Worm (Caenorhabditis elegans): ENCODE results near the gene F58B3.4.

The F58B3.4 gene

ce11 chrIV:11586484-11586883 is 45.2 kb downstream of the F58B3.4 start:
- TF ChIP-seq klf-2 (GFP tag; conservative IDR thresholded peaks at IDR 0.05) = no peak
- no peak for TF ChIP-seq flt-1 (GFP tag; IDR thresholded peaks at IDR 0.05)
- no peak for TF ChIP-seq ztf-29 (GFP tag; IDR thresholded peaks at IDR 0.05)
- TF ChIP-seq ztf-23 (GFP tag; IDR thresholded peaks at IDR 0.05) = no peak
- TF ChIP-seq tab-1 (GFP tag; IDR thresholded peaks at IDR 0.05) = no peak
- TF ChIP-seq ref-1 (GFP tag; conservative IDR thresholded peaks at IDR 0.05) = no peak
- no peak for TF ChIP-seq T22C8.4 (GFP tag; IDR thresholded peaks at IDR 0.05)
- no peak for TF ChIP-seq cog-1 (tag; optimal IDR thresholded peaks at IDR 0.05)

DNA sequence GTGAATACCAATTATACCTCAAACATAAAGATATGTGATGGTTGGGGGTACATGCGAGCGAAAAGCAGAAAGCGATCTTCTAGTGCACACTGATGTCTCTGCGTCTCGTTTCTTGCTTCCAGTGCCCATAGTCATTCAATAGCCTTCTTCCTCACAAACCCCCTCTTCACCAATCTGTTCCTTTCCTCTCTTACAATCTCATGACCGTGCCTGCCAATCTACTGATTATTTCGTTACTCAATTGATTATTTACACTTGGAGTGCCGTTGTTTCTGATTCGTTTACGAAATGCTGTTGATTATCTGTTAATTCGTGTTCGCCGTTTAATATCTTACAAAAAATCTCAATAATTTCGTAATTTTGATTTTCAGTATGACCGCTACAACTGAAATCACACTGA is 46.8 kb downstream of the F58B3.4 start:
- TF ChIP-seq med-1 (GFP tag; optimal IDR thresholded peaks at IDR 0.05; ENCODE audit: insufficient read depth) (no peak), ref-1 (GFP tag; conservative IDR thresholded peaks at IDR 0.05) (no peak), tab-1 (GFP tag; IDR thresholded peaks at IDR 0.05) (no peak), ztf-23 (GFP tag; IDR thresholded peaks at IDR 0.05) (no peak), T22C8.4 (GFP tag; IDR thresholded peaks at IDR 0.05) (no peak)

DNA sequence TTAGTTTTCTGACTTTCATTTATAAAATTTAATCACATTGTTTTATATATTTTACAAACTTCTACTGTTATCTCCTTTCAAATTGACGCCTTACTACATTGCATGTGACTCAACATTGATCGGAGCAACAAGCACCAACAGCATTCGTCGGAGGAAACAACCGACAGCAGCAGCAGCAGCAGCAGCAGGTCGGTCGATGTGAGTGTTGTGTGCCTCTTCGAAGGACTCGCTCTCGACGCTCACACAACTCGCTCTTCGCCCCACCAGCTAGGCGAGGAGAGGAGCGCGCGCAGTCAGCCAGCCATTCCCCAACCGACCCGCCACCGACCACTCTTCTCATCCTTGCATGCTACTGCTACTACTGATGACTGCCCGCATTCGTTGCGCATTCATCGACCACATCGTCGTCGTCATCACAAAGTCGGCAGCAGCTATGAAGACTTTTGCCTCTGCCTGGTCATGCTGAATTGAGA is 47.7 kb downstream of the F58B3.4 start, which contains the start of gene F12F6.1:
Gene F12F6.1, plus strand, starts transcription at position 51 of the 473 bp plus-strand sequence.
- TF ChIP-seq ztf-29 (GFP tag; IDR thresholded peaks at IDR 0.05) (no peak), klf-2 (GFP tag; conservative IDR thresholded peaks at IDR 0.05) (no peak), cog-1 (tag; optimal IDR thresholded peaks at IDR 0.05) (no peak), T22C8.4 (GFP tag; IDR thresholded peaks at IDR 0.05) (no peak; the same call in 1 of the 2 replicates), tab-1 (GFP tag; IDR thresholded peaks at IDR 0.05) (0 out of 2 replicates have a peak, but pooled peaks have one; percentile 35)

DNA sequence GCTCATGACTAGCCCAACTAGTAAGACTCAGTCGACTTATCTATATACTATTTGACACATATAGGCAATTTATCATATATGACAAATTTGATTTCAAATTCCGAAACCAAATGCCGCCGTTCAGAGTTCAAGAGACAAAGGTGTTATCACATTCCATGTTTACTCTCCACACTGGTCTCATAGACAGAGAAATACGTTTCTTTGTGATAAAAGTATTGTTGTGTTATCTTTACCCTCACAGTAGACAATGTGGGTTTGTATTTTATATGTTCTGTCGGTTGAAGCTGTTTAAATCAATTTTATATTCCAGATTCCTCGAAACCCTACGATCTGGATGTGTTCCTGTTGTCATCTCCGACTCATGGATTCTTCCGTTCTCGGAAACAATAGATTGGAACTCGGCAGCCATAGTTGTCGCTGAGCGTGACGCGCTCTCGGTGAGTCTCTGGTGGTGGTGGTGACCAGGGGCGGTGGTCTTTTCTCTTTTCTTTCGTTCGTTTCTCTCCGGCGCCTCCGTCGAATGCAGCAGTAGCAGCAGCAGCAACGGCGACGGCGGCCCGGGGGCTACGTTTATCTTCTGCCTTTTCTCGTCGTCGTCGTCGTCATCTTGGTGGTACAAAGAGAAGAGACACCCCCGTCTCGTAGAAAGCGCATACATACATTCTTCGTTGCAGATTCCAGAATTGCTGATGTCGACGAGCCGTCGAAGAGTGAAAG is 49.0 kb downstream of the F58B3.4 start:
- TF ChIP-seq flt-1 (GFP tag; IDR thresholded peaks at IDR 0.05) (peak; percentile 50; the same call in 1 of the 2 replicates), ref-1 (GFP tag; conservative IDR thresholded peaks at IDR 0.05) (no peak), tab-1 (GFP tag; IDR thresholded peaks at IDR 0.05) (peak; percentile 58; the same call in 1 of the 2 replicates)
